Worm (Caenorhabditis elegans) whole organism, young adult: ENCODE measurements around the gene srg-2.

Source experiments
- B0035.1 ChIP-seq: sonication (generic microtip); optimal IDR thresholded peaks from 2 replicates; lab custom pipeline; 2016; ENCODE audit warnings: missing genetic modification characterization, mild to moderate bottlenecking, missing compliant biosample characterization, missing genotype, missing genetic modification reagents
- C17E4.6 ChIP-seq: fragments of 200-800 bp; sonication (Bioruptor generic); IDR thresholded peaks from 2 replicates; pipeline ENCODE4 v1.3.6; 2022; ENCODE audit warnings: missing genetic modification reagents, missing genetic modification characterization, missing compliant biosample characterization
- F33H1.4 ChIP-seq: fragments of 200-800 bp; sonication (Bioruptor generic); IDR thresholded peaks from 2 replicates; pipeline ENCODE4 v1.3.6; 2022; ENCODE audit warnings: missing genetic modification reagents, missing genetic modification characterization, missing compliant biosample characterization
- F55B11.4 ChIP-seq: sonication (generic microtip); optimal IDR thresholded peaks from 2 replicates; lab custom pipeline; 2016; ENCODE audit warnings: missing compliant biosample characterization, missing genetic modification characterization, borderline replicate concordance; ENCODE audit not compliant: insufficient read depth
- F57C9.4 ChIP-seq: sonication (generic microtip); optimal IDR thresholded peaks from 2 replicates; lab custom pipeline; 2017; ENCODE audit warnings: mild to moderate bottlenecking, missing genetic modification characterization, missing compliant biosample characterization
- K11D2.4 ChIP-seq: fragments of 200-800 bp; sonication (Bioruptor generic); IDR thresholded peaks from 2 replicates; pipeline ENCODE4 v1.3.6; 2022; ENCODE audit warnings: missing genetic modification reagents, missing genetic modification characterization, missing compliant biosample characterization
- K12H6.12 ChIP-seq: fragments of 200-800 bp; sonication (Bioruptor generic); optimal IDR thresholded peaks from 2 replicates; lab custom pipeline; 2018; ENCODE audit warnings: mild to moderate bottlenecking, missing genetic modification characterization, missing compliant biosample characterization
- Y53F4B.3 ChIP-seq: fragments of 200-800 bp; sonication (Bioruptor generic); IDR thresholded peaks from 2 replicates; pipeline ENCODE4 v1.3.6; 2022; ENCODE audit warnings: missing genetic modification reagents, missing genetic modification characterization, missing compliant biosample characterization
- Y56A3A.18 ChIP-seq: fragments of 200-800 bp; sonication (Bioruptor generic); IDR thresholded peaks from 2 replicates; pipeline ENCODE4 v1.3.6; 2022; ENCODE audit warnings: missing genetic modification reagents, missing genetic modification characterization, missing compliant biosample characterization
- Y79H2A.3 ChIP-seq: fragments of 200-800 bp; sonication (Bioruptor generic); conservative IDR thresholded peaks from 2 replicates; pipeline ENCODE4 v1.3.6; 2022; ENCODE audit warnings: missing genetic modification reagents, missing genetic modification characterization, missing compliant biosample characterization
- Y95B8A.8 ChIP-seq: fragments of 200-800 bp; sonication (Bioruptor generic); IDR thresholded peaks from 2 replicates; pipeline ENCODE4 v1.3.6; 2022; ENCODE audit warnings: missing genetic modification reagents, missing genetic modification characterization, missing compliant biosample characterization
- akir-1 ChIP-seq: fragments of 200-800 bp; sonication (Bioruptor generic); optimal IDR thresholded peaks from 2 replicates; lab custom pipeline; 2018; ENCODE audit warnings: mild to moderate bottlenecking, missing genetic modification characterization, moderate library complexity, missing compliant biosample characterization
- aptf-2 ChIP-seq: fragments of 200-800 bp; sonication (Bioruptor generic); conservative IDR thresholded peaks from 2 replicates; pipeline ENCODE4 v1.3.6; 2022; ENCODE audit warnings: missing genetic modification reagents, missing genetic modification characterization, missing compliant biosample characterization
- atf-7 ChIP-seq: sonication (generic microtip); optimal IDR thresholded peaks from 2 replicates; lab custom pipeline; 2017; ENCODE audit warnings: mild to moderate bottlenecking, missing genetic modification characterization, missing compliant biosample characterization
- bed-2 ChIP-seq: fragments of 200-800 bp; sonication (Bioruptor generic); IDR thresholded peaks from 2 replicates; pipeline ENCODE4 v1.3.6; 2022; ENCODE audit warnings: missing genetic modification reagents, missing genetic modification characterization, missing compliant biosample characterization
- ceh-27 ChIP-seq: fragments of 200-800 bp; sonication (Bioruptor generic); optimal IDR thresholded peaks from 2 replicates; lab custom pipeline; 2018; ENCODE audit warnings: mild to moderate bottlenecking, missing genetic modification characterization, moderate library complexity, missing compliant biosample characterization
- ceh-79 ChIP-seq: sonication (generic microtip); optimal IDR thresholded peaks from 2 replicates; lab custom pipeline; 2017; ENCODE audit warnings: mild to moderate bottlenecking, missing genetic modification characterization, missing compliant biosample characterization
- dpff-1 ChIP-seq: sonication (generic microtip); optimal IDR thresholded peaks from 2 replicates; lab custom pipeline; 2017; ENCODE audit warnings: mild to moderate bottlenecking, missing genetic modification characterization, missing compliant biosample characterization
- dpl-1 ChIP-seq: fragments of 150-350 bp; optimal IDR thresholded peaks from 2 replicates; lab custom pipeline; 2014; ENCODE audit warnings: missing biosample characterization, missing genetic modification reagents, missing genetic modification characterization
- efl-1 ChIP-seq: fragments of 150-350 bp; optimal IDR thresholded peaks from 2 replicates; lab custom pipeline; 2014; ENCODE audit warnings: missing biosample characterization, missing genetic modification reagents, missing genetic modification characterization
- egrh-3 ChIP-seq: fragments of 200-800 bp; sonication (Bioruptor generic); IDR thresholded peaks from 2 replicates; pipeline ENCODE4 v1.3.6; 2022; ENCODE audit warnings: missing genetic modification reagents, missing genetic modification characterization, missing compliant biosample characterization
- ekl-4 ChIP-seq: fragments of 200-800 bp; sonication (Bioruptor generic); IDR thresholded peaks from 2 replicates; pipeline ENCODE4 v1.3.6; 2022; ENCODE audit warnings: missing genetic modification reagents, missing genetic modification characterization, missing compliant biosample characterization
- fkh-3 ChIP-seq: sonication (generic microtip); optimal IDR thresholded peaks from 2 replicates; lab custom pipeline; 2016; ENCODE audit warnings: mild to moderate bottlenecking, missing genetic modification characterization, missing compliant biosample characterization
- hmg-1.2 ChIP-seq: fragments of 200-800 bp; sonication (Bioruptor generic); IDR thresholded peaks from 2 replicates; pipeline ENCODE4 v1.3.6; 2022; ENCODE audit warnings: missing genetic modification reagents, missing genetic modification characterization, missing compliant biosample characterization
- lin-40 ChIP-seq: sonication (generic microtip); optimal IDR thresholded peaks from 2 replicates; lab custom pipeline; 2016; ENCODE audit warnings: missing genetic modification characterization, mild to moderate bottlenecking, missing compliant biosample characterization, missing genotype, missing genetic modification reagents
- madf-8 ChIP-seq: fragments of 200-800 bp; sonication (Bioruptor generic); conservative IDR thresholded peaks from 2 replicates; pipeline ENCODE4 v1.3.6; 2022; ENCODE audit warnings: missing genetic modification reagents, missing genetic modification characterization, missing compliant biosample characterization
- nhr-27 ChIP-seq: fragments of 200-800 bp; sonication (Bioruptor generic); optimal IDR thresholded peaks from 2 replicates; lab custom pipeline; 2018; ENCODE audit warnings: mild to moderate bottlenecking, missing genetic modification characterization, moderate library complexity, missing compliant biosample characterization
- nhr-80 ChIP-seq: sonication (generic microtip); optimal IDR thresholded peaks from 2 replicates; lab custom pipeline; 2016; ENCODE audit warnings: missing genetic modification characterization, missing compliant biosample characterization
- nhr-90 ChIP-seq: sonication (generic microtip); optimal IDR thresholded peaks from 2 replicates; lab custom pipeline; 2016; ENCODE audit warnings: missing genotype, mild to moderate bottlenecking, missing genetic modification characterization, missing compliant biosample characterization
- pbrm-1 ChIP-seq: fragments of 200-800 bp; sonication (Bioruptor generic); IDR thresholded peaks from 2 replicates; pipeline ENCODE4 v1.3.6; 2022; ENCODE audit warnings: missing genetic modification reagents, missing genetic modification characterization, missing compliant biosample characterization
- sea-2 ChIP-seq: fragments of 200-800 bp; sonication (Bioruptor generic); IDR thresholded peaks from 2 replicates; pipeline ENCODE4 v1.3.6; 2022; ENCODE audit warnings: missing genetic modification characterization, missing compliant biosample characterization
- snpc-3.4 ChIP-seq: sonication (generic microtip); optimal IDR thresholded peaks from 2 replicates; lab custom pipeline; 2017; ENCODE audit warnings: missing genetic modification characterization, mild to moderate bottlenecking, missing compliant biosample characterization, antibody characterized with exemption, moderate library complexity, missing genotype, missing genetic modification reagents
- snpc-4 ChIP-seq, 5 experiments: fragments of 150-350 bp in 1 of 5; sonication (generic microtip) in 4 of 5; optimal IDR thresholded peaks; 2 replicates each; lab custom pipeline; 2014 to 2018; ENCODE audit warnings: missing genetic modification characterization in 5 of 5, missing biosample characterization in 3 of 5, antibody characterized with exemption in 2 of 5, mild to moderate bottlenecking in 2 of 5, missing compliant biosample characterization in 2 of 5, missing genotype in 2 of 5, moderate library complexity in 2 of 5, missing genetic modification reagents in 1 of 5
- tbp1 ChIP-seq: fragments of 200-800 bp; sonication (Bioruptor generic); optimal IDR thresholded peaks from 2 replicates; lab custom pipeline; 2018; ENCODE audit warnings: mild to moderate bottlenecking, missing genetic modification characterization, missing compliant biosample characterization
- xnd-1 ChIP-seq: sonication (generic microtip); optimal IDR thresholded peaks from 2 replicates; lab custom pipeline; 2016; ENCODE audit warnings: missing genotype, missing genetic modification reagents, missing genetic modification characterization, missing compliant biosample characterization
- zfh-2 ChIP-seq: fragments of 200-800 bp; sonication (Bioruptor generic); conservative IDR thresholded peaks from 2 replicates; pipeline ENCODE4 v1.3.6; 2022; ENCODE audit warnings: missing genetic modification reagents, missing genetic modification characterization, missing compliant biosample characterization
- zim-3 ChIP-seq: sonication (generic microtip); optimal IDR thresholded peaks from 2 replicates; lab custom pipeline; 2017; ENCODE audit warnings: mild to moderate bottlenecking, missing genetic modification characterization, moderate library complexity, missing compliant biosample characterization
- ztf-3 ChIP-seq: fragments of 200-800 bp; sonication (Bioruptor generic); optimal IDR thresholded peaks from 2 replicates; lab custom pipeline; 2018; ENCODE audit warnings: mild to moderate bottlenecking, missing genetic modification characterization, missing compliant biosample characterization

srg-2 gene

DNA sequence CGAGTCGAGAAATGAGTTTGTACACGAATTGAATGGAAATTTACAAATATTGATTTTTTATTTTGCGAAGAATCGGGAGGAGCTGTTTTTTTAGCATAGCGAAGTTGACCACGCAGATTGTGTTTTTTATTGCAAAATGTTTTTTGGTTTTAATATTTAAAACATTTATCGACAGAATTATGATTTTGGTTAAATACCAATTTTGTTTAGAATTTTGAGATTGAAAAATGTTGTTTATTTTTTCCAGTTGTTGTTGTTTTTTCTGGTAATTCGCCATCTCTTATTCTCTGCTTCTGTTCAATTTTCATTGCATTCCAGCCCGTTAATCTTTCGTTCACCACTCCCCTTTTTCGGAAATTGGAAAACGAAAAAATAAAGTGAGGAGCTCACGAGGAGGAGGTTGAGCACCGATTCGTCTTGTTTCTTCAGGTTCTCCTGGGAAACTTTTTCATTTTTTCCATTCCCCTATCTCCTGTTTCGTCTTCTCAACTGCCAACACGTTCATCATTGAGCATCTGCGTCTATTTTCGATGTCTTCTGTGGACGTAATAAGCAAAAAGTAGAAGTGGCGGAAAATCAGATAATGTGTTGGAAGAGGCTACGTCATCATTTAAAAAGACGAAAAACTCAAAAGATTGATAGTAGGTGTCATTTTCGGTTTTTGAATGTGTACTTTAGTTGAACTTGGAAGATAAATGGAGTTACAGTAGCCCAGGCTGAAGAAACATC lies 36.1 kb upstream of the srg-2 start, which contains the start of gene F47D12.7:
Gene F47D12.7, minus strand, starts transcription at position 51 of the 729 bp plus-strand sequence.
- no peak for TF ChIP-seq akir-1
- no peak for TF ChIP-seq F57C9.4
- TF ChIP-seq C17E4.6 (GFP tag; lab: Robert Waterston, UW) = no peak
- TF ChIP-seq B0035.1 (tag; lab: Kevin White, UChicago) = no peak
- no peak for TF ChIP-seq nhr-27
- TF ChIP-seq snpc-4 (GFP tag; optimal IDR thresholded peaks at IDR 0.05; lab: Kevin White, UChicago) = no peak
- no peak for TF ChIP-seq snpc-4 (tag; optimal IDR thresholded peaks at IDR 0.05; lab: Kevin White, UChicago)

DNA sequence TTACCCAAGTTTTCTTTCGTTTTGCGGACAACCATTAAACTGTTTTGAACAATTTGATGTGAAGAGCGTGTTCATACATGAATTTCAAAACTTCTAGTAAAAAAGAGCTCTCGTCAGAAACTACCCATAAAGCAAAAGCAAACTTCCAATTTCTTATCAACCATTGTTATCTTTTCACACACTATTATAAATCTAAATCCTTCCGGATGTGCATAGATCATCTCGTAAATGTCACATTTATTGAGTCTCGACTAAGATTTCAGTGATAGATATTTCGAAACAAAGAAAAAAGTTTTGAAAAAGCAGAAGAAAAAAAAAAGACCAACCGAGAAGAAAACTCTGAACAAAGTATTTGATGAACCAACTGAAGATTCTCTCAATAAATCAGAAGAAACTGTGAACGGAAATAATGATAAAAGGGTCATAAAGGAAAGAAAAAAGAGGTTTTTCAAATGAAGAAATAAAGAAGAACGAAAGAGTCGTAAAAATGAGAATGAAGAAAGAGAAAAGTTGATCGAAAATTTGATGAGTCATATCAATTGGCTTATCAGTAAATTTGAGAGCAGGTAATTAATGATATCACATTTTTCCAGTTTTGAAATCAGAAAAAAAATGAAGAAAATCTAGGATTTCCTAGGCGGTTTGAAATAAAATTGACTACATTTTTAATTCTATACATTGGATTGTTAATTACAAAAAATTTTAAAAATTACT lies 30.6 kb upstream of the srg-2 start:
- peak; percentile 26 for TF ChIP-seq nhr-80
- no peak for TF ChIP-seq egrh-3 (GFP tag; lab: Robert Waterston, UW)
- TF ChIP-seq dpff-1 (tag; lab: Kevin White, UChicago) = no peak

DNA sequence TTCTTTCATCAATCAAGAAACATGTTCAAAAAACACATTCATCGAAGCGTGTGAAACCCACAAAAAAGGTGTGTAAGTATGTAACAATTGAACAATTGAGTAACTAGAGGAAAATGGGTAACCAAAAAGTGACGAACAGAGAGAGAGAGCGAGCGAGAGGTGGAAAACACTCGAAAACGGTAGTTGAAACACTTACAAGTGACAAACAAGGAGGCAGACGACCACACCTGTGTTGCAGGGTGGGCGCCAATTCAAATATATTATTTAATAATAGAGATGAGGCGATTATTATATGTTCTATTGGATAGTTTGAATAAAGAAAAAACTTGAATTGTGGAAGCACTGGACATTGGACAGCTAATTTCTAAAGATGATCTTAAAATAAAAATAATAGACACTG lies 29.4 kb upstream of the srg-2 start:
- TF ChIP-seq K11D2.4 (GFP tag; lab: Robert Waterston, UW) = no peak
- peak; percentile 27 for TF ChIP-seq ceh-27 (GFP tag; lab: Kevin White, UChicago)
- TF ChIP-seq, all 124 proteins: peak for 1

DNA sequence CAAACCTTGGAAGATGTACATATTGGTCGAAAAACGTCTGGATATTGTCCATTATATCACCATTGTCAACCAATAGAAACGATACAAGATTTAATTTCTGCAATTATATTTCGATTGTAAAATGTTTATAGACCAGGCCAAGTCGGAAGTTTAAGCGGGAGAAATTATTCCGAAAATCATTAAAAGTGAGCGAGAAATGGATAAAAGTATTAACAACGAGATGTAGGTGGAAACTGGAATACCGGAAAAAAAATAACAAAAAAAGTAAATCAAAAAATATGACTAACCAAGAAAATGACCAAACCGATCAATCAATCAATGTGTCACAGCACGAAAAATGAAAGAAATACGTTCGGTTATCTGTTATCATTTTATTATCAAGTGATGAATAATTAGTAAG lies 27.2 kb upstream of the srg-2 start, which contains the start of gene F47D12.6:
Gene F47D12.6, minus strand, starts transcription at position 101 of the 400 bp plus-strand sequence.
- TF ChIP-seq F55B11.4 (no peak), nhr-80 (peak; percentile 0), zfh-2 (GFP tag; lab: Robert Waterston, UW) (no peak), ceh-79 (no peak), bed-2 (GFP tag; lab: Robert Waterston, UW) (no peak)

DNA sequence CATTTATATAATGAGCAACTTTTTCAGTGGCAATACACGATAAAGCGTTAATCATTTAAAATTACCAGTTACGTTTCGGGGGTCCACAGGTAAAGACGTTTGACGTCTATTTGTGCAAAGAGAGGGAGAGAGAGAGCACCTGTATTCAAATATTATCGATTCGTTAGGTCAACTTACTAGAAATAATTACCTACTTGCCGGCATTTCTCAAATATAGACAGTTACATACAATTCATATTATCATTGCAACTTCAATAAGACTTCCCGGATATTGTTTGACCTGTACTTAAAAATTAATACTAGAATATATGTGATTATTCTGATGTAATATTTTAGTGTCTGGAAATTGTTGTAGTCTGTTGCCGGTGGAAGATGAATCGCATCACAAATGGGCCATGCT lies 25.9 kb upstream of the srg-2 start, which contains the start of gene gadr-3:
Gene gadr-3, minus strand, starts transcription at position 101 of the 400 bp plus-strand sequence.
- TF ChIP-seq pbrm-1 (GFP tag; lab: Robert Waterston, UW) = no peak
- TF ChIP-seq Y95B8A.8 (GFP tag; lab: Robert Waterston, UW) = no peak
- TF ChIP-seq K12H6.12 = no peak
- no peak for TF ChIP-seq efl-1 (GFP tag; lab: Kevin White, UChicago)
- TF ChIP-seq aptf-2 = no peak
- TF ChIP-seq Y53F4B.3 (GFP tag; lab: Robert Waterston, UW) = no peak
- no peak for TF ChIP-seq atf-7 (tag; lab: Kevin White, UChicago)
- no peak for TF ChIP-seq lin-40 (tag; lab: Kevin White, UChicago)
- no peak for TF ChIP-seq B0035.1 (tag; lab: Kevin White, UChicago)

DNA sequence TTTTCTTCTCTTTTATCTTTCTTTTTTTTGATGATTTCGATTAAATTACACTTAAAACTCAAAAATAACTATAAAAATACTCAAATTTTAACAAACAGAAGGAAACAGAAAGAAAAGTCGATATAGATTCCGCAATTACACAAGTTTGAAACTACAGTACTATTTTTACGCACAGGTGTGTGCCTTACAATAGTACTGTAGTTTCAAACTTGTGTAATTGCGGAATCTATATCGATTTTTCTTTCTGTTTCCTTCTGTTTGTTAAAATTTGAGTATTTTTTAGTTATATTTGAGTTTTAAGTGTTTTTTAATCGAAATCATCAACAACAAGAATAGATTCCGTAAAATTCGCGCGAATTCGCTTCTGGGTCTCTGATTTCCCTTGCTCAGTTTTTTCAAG lies 23.0 kb upstream of the srg-2 start:
- TF ChIP-seq tbp1 (GFP tag; lab: Kevin White, UChicago) (no peak), Y56A3A.18 (GFP tag; lab: Robert Waterston, UW) (no peak), hmg-1.2 (GFP tag; lab: Robert Waterston, UW) (0 out of 2 replicates have a peak, but pooled peaks have one; percentile 14), snpc-3.4 (tag; lab: Kevin White, UChicago) (no peak), nhr-90 (no peak), xnd-1 (peak; percentile 91), ztf-3 (GFP tag; lab: Kevin White, UChicago) (no peak), ekl-4 (GFP tag; lab: Robert Waterston, UW) (0 out of 2 replicates have a peak, but pooled peaks have one; percentile 23), Y79H2A.3 (GFP tag; lab: Robert Waterston, UW) (no peak), fkh-3 (tag; lab: Kevin White, UChicago) (no peak), F33H1.4 (peak; percentile 43; the same call in 1 of the 2 replicates), madf-8 (GFP tag; lab: Robert Waterston, UW) (peak; percentile 74), zim-3 (tag; lab: Kevin White, UChicago) (no peak), sea-2 (GFP tag; lab: Robert Waterston, UW) (no peak), dpl-1 (GFP tag; lab: Kevin White, UChicago) (no peak), Y95B8A.8 (GFP tag; lab: Robert Waterston, UW) (no peak)
